Fruit fly (Drosophila melanogaster) whole organism, adult: Measurements from ENCODE around the gene Ctl2.

Experiments
- CG11617 ChIP-seq: fragments of 200-800 bp; sonication (Bioruptor generic); optimal IDR thresholded peaks from 2 replicates; lab custom pipeline; 2017; ENCODE audit warnings: mild to moderate bottlenecking, missing biosample characterization, missing genetic modification reagents, missing genetic modification characterization
- CG12768 ChIP-seq: fragments of 200-800 bp; sonication (Bioruptor generic); optimal IDR thresholded peaks from 2 replicates; lab custom pipeline; 2017; ENCODE audit warnings: missing biosample characterization, missing genetic modification characterization, mild to moderate bottlenecking, moderate library complexity, missing genetic modification reagents
- CG14711 ChIP-seq: fragments of 200-800 bp; sonication (Bioruptor generic); optimal IDR thresholded peaks from 2 replicates; lab custom pipeline; 2018; ENCODE audit warnings: missing biosample characterization, mild to moderate bottlenecking, missing genetic modification characterization, moderate library complexity
- CG1620 ChIP-seq: fragments of 200-800 bp; sonication (Bioruptor generic); optimal IDR thresholded peaks from 2 replicates; lab custom pipeline; 2016; ENCODE audit warnings: missing biosample characterization, missing genetic modification characterization
- CG33017 ChIP-seq: fragments of 200-800 bp; sonication (Bioruptor generic); optimal IDR thresholded peaks from 2 replicates; lab custom pipeline; 2018; ENCODE audit warnings: missing biosample characterization, mild to moderate bottlenecking, missing genetic modification characterization, moderate library complexity
- CG5204 ChIP-seq: fragments of 200-800 bp; sonication (Bioruptor generic); optimal IDR thresholded peaks from 2 replicates; lab custom pipeline; 2016; ENCODE audit warnings: missing biosample characterization, missing genetic modification characterization
- CG7045 ChIP-seq: fragments of 200-800 bp; sonication (Bioruptor generic); optimal IDR thresholded peaks from 2 replicates; lab custom pipeline; 2017; ENCODE audit warnings: missing biosample characterization, mild to moderate bottlenecking, missing genetic modification characterization
- CG7101 ChIP-seq: fragments of 200-800 bp; sonication (Bioruptor generic); optimal IDR thresholded peaks from 2 replicates; lab custom pipeline; 2018; ENCODE audit warnings: missing biosample characterization, mild to moderate bottlenecking, missing genetic modification characterization, moderate library complexity
- Clk ChIP-seq: fragments of 200-800 bp; sonication (Bioruptor generic); optimal IDR thresholded peaks from 2 replicates; lab custom pipeline; 2017; ENCODE audit warnings: missing biosample characterization, missing genetic modification characterization
- Crg-1 ChIP-seq: fragments of 200-800 bp; sonication (Bioruptor generic); optimal IDR thresholded peaks from 2 replicates; lab custom pipeline; 2016; ENCODE audit warnings: missing biosample characterization, missing genetic modification characterization
- Hr96 ChIP-seq: fragments of 200-800 bp; sonication (Bioruptor generic); optimal IDR thresholded peaks from 2 replicates; lab custom pipeline; 2016; ENCODE audit warnings: missing biosample characterization, missing genetic modification characterization
- Mnt ChIP-seq: fragments of 200-800 bp; sonication (Bioruptor generic); optimal IDR thresholded peaks from 2 replicates; lab custom pipeline; 2016; ENCODE audit warnings: missing biosample characterization, mild to moderate bottlenecking, missing genetic modification characterization
- bab1 ChIP-seq: fragments of 200-800 bp; sonication (Bioruptor generic); optimal IDR thresholded peaks from 3 replicates; lab custom pipeline; 2019; ENCODE audit warnings: missing biosample characterization, mild to moderate bottlenecking, missing genetic modification characterization, moderate library complexity
- cic ChIP-seq: fragments of 200-800 bp; sonication (Bioruptor generic); optimal IDR thresholded peaks from 2 replicates; lab custom pipeline; 2017; ENCODE audit warnings: missing biosample characterization, mild to moderate bottlenecking, missing genetic modification characterization, moderate library complexity
- cnc ChIP-seq, 2 experiments: fragments of >200 bp; optimal IDR thresholded peaks; 2 replicates each; lab custom pipeline; 2017
- kay ChIP-seq: fragments of 200-800 bp; sonication (Bioruptor generic); peaks from one replicate; lab custom pipeline; 2016; ENCODE audit warnings: missing biosample characterization, missing genetic modification characterization, borderline replicate concordance
- ovo ChIP-seq: fragments of 200-800 bp; sonication (Bioruptor generic); optimal IDR thresholded peaks from 2 replicates; lab custom pipeline; 2016; ENCODE audit warnings: missing biosample characterization, missing genetic modification characterization
- pad ChIP-seq: fragments of 200-800 bp; sonication (Bioruptor generic); optimal IDR thresholded peaks from 3 replicates; lab custom pipeline; 2017; ENCODE audit warnings: missing biosample characterization, missing genetic modification characterization, mild to moderate bottlenecking, moderate library complexity, missing genetic modification reagents
- tj ChIP-seq: fragments of 200-800 bp; sonication (Bioruptor generic); optimal IDR thresholded peaks from 3 replicates; lab custom pipeline; 2017; ENCODE audit warnings: missing biosample characterization, mild to moderate bottlenecking, missing genetic modification characterization, moderate library complexity
- toe ChIP-seq: fragments of 200-800 bp; sonication (Bioruptor generic); optimal IDR thresholded peaks from 2 replicates; lab custom pipeline; 2016; ENCODE audit warnings: missing biosample characterization, missing genetic modification characterization

The Ctl2 gene

DNA sequence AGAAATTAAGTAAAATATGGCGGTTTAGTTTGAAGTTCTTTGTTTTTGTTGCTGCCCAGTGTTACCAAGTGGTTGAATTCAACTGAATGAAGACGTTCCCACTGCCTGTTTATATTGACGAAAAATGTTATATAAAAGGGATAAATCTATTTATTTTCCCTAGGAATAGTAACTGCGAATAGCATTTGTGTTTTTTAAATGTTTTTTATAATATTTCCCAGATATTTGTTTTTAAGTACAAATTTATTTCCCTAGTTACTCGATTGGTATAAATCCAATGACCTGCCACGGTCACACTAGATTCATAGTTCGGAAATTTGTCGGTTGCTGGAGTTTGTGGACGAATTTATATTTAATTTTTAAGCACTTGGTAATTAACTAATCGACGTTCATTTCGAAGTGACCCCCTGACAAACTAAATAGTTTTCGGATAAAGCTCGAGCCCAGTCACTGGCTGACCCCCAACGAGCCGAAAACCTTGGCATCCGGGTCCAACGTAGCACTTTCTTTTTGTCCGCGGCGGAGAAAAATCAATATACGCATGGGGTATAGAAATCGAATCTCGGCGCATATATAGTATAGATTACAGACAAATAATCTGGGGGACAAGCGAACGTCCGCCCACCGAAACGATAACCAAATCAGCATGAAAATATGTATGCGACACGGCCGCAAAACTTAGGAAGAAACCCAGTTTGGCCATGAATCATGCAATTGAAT, 7.9 kb downstream of the Ctl2 start, which contains the start of the genes dgt6 and Vha100-1:
Gene dgt6, minus strand, starts transcription at position 71 of the 720 bp plus-strand sequence.
Gene Vha100-1, plus strand, starts transcription at position 292 of the 720 bp plus-strand sequence.
- TF ChIP-seq bab1 (peak; percentile 37), CG7101 (peak; percentile 30), pad (GFP tag; lab: Kevin White, UChicago) (peak; percentile 24), Clk (GFP tag; lab: Kevin White, UChicago) (no peak), CG14711 (tag; lab: Kevin White, UChicago) (peak; percentile 89), Mnt (peak; percentile 10), cnc (optimal IDR thresholded peaks at IDR 0.05; lab: Kevin White, UChicago) (no peak), tj (GFP tag; lab: Kevin White, UChicago) (no peak), CG12768 (GFP tag; lab: Kevin White, UChicago) (peak; percentile 30), CG33017 (peak; percentile 5), Crg-1 (GFP tag; lab: Kevin White, UChicago) (no peak)

- TF ChIP-seq CG7045 = no peak
- TF ChIP-seq CG12768 (GFP tag; lab: Kevin White, UChicago) = no peak
- no peak for TF ChIP-seq bab1
- TF ChIP-seq cnc (optimal IDR thresholded peaks at IDR 0.05; lab: Kevin White, UChicago) = no peak
- TF ChIP-seq Hr96 (GFP tag; lab: Kevin White, UChicago) = no peak
- no peak for TF ChIP-seq kay (GFP tag; lab: Kevin White, UChicago)
- no peak for TF ChIP-seq CG11617 (GFP tag; lab: Kevin White, UChicago)
- TF ChIP-seq cic (GFP tag; lab: Kevin White, UChicago) = peak; percentile 17
- peak; percentile 2 for TF ChIP-seq ovo (GFP tag; lab: Kevin White, UChicago)
- no peak for TF ChIP-seq CG33017
- peak; percentile 40 for TF ChIP-seq Crg-1 (GFP tag; lab: Kevin White, UChicago)
These were observed 15.2 kb downstream of the Ctl2 start, which contains the start of the genes Alg13 and superdeath for dm6 chr3R:29138407-29138806. Gene Alg13, minus strand, starts transcription at chr3R:29138573. Gene superdeath, plus strand, starts transcription at chr3R:29138662.

dm6 chr3R:29138961-29139527, 15.9 kb downstream of the Ctl2 start:
- TF ChIP-seq CG12768 (GFP tag; lab: Kevin White, UChicago) (peak; percentile 45), Hr96 (GFP tag; lab: Kevin White, UChicago) (no peak), bab1 (peak; percentile 29), CG5204 (GFP tag; lab: Kevin White, UChicago) (no peak), CG11617 (GFP tag; lab: Kevin White, UChicago) (no peak), Mnt (no peak), CG7101 (no peak), pad (GFP tag; lab: Kevin White, UChicago) (peak; percentile 68), Crg-1 (GFP tag; lab: Kevin White, UChicago) (no peak), CG33017 (no peak), ovo (GFP tag; lab: Kevin White, UChicago) (peak; percentile 96), CG7045 (no peak), CG14711 (tag; lab: Kevin White, UChicago) (no peak), cnc (optimal IDR thresholded peaks at IDR 0.05; lab: Kevin White, UChicago) (no peak), Clk (GFP tag; lab: Kevin White, UChicago) (no peak)

- TF ChIP-seq pad (GFP tag; lab: Kevin White, UChicago) (no peak), CG12768 (GFP tag; lab: Kevin White, UChicago) (no peak), Crg-1 (GFP tag; lab: Kevin White, UChicago) (no peak), CG5204 (GFP tag; lab: Kevin White, UChicago) (no peak), bab1 (no peak), CG7101 (no peak), toe (GFP tag; lab: Kevin White, UChicago) (no peak), CG11617 (GFP tag; lab: Kevin White, UChicago) (no peak), ovo (GFP tag; lab: Kevin White, UChicago) (no peak), Hr96 (GFP tag; lab: Kevin White, UChicago) (no peak), tj (GFP tag; lab: Kevin White, UChicago) (no peak), kay (GFP tag; lab: Kevin White, UChicago) (no peak)
These were observed 16.9 kb downstream of the Ctl2 start for dm6 chr3R:29139767-29140755.

DNA sequence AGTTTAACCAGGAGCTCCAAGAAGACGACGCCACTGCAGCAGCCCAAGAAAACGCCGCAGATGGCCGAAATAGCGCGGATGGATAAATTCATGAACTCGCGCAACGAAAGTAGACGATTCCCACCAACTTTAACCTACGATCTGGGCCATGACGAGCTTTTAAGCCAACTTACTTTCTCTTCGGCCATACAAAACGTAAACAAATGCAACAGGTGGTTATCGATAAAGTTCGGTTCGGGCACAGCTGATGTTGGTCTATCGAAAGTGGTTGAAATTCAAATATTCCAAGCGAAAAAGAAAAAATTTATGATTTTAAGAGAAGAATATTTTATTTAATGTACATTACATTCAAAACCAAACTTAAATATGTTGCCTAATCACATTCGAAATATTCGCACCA, 23.5 kb downstream of the Ctl2 start, which contains the start of gene CG14511:
Gene CG14511, minus strand, starts transcription at position 184 of the 400 bp plus-strand sequence.
- no peak for TF ChIP-seq CG7045
- TF ChIP-seq bab1 = peak; percentile 27

DNA sequence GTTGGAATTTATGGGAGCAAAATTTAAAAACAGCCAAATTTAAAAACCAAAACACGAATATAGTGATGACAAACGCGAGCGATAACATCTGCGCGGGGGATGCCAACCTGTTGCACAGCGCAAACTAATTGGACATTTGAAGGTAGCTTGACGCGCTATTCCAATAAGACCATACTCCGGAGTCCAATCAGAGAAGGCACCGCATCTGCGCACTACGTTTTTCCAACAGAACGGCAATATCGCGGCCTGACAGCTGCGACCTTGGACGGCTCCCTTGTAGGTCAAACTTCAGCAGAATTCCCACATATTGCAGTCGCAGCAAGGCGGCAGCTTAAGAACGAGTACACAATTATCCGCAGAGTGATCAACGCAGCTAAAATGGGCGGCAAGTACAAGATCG, 24.9 kb downstream of the Ctl2 start, which contains the start of the genes CG11882 and Pglym78:
Gene CG11882, minus strand, starts transcription at position 101 of the 400 bp plus-strand sequence.
Gene Pglym78, plus strand, starts transcription at position 177 of the 400 bp plus-strand sequence.
- TF ChIP-seq bab1 (peak; percentile 79), CG1620 (GFP tag; lab: Kevin White, UChicago) (peak; percentile 73), CG33017 (peak; percentile 47), cic (GFP tag; lab: Kevin White, UChicago) (peak; percentile 59), CG14711 (tag; lab: Kevin White, UChicago) (no peak), CG7101 (peak; percentile 66), pad (GFP tag; lab: Kevin White, UChicago) (peak; percentile 61), cnc (optimal IDR thresholded peaks at IDR 0.05; lab: Kevin White, UChicago) (no peak), tj (GFP tag; lab: Kevin White, UChicago) (peak; percentile 0), ovo (GFP tag; lab: Kevin White, UChicago) (peak; percentile 24), kay (GFP tag; lab: Kevin White, UChicago) (no peak), Crg-1 (GFP tag; lab: Kevin White, UChicago) (no peak), Hr96 (GFP tag; lab: Kevin White, UChicago) (no peak), CG12768 (GFP tag; lab: Kevin White, UChicago) (peak; percentile 71), toe (GFP tag; lab: Kevin White, UChicago) (no peak), CG7045 (peak; percentile 3), Mnt (peak; percentile 62), Clk (GFP tag; lab: Kevin White, UChicago) (no peak), CG5204 (GFP tag; lab: Kevin White, UChicago) (no peak), CG11617 (GFP tag; lab: Kevin White, UChicago) (peak; percentile 30)
